Worm (Caenorhabditis elegans): ENCODE data around the gene R02F2.1.

DNA sequence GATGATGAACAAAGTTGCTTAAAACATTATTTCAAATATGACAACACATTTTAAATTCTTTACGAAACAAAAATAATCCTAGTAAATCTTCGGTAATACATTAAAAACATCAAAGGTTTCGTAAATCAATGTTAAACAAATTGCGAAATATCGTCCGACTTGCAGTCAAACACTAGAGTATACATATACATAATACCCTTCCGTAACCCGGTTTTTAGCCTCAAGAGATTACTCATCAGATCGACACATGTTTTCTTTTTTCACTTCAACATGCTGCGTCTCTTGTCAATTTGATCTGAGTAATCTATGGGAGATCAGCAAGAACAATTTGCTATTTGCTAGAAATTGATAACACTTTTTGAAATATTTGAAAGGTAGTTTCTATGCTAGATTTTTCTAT is 44.6 kb downstream of the R02F2.1 start:
- no peak for TF ChIP-seq unc-130 (GFP tag; optimal IDR thresholded peaks at IDR 0.05)
- TF ChIP-seq egl-27 (tag; optimal IDR thresholded peaks at IDR 0.05): no peak
- no peak for TF ChIP-seq jun-1 (tag; optimal IDR thresholded peaks at IDR 0.05)
- TF ChIP-seq fos-1 (tag; optimal IDR thresholded peaks at IDR 0.05): no peak
- TF ChIP-seq dmd-9 (GFP tag; IDR thresholded peaks at IDR 0.05): no peak
